Fruit fly (Drosophila melanogaster): ENCODE measurements around the gene Gclm.

The Gclm gene

dm6 chr3R:22672695-22673346, 13.5 kb downstream of the Gclm start:
- no peak for TF ChIP-seq Dll (optimal IDR thresholded peaks at IDR 0.05)
- no peak for TF ChIP-seq usp (GFP tag; optimal IDR thresholded peaks at IDR 0.05)
- no peak for TF ChIP-seq pan (optimal IDR thresholded peaks at IDR 0.05)
- no peak for TF ChIP-seq psq (optimal IDR thresholded peaks at IDR 0.05)
- TF ChIP-seq EcR (GFP tag; optimal IDR thresholded peaks at IDR 0.05), result no peak
- no peak for TF ChIP-seq CG8478 (optimal IDR thresholded peaks at IDR 0.05)

dm6 chr3R:22669789-22670426, 16.4 kb downstream of the Gclm start:
- no peak for TF ChIP-seq CG8478 (optimal IDR thresholded peaks at IDR 0.05)
- TF ChIP-seq EcR (GFP tag; optimal IDR thresholded peaks at IDR 0.05), result no peak
- TF ChIP-seq pan (optimal IDR thresholded peaks at IDR 0.05), result no peak
- no peak for TF ChIP-seq Dll (optimal IDR thresholded peaks at IDR 0.05)
- no peak for TF ChIP-seq usp (GFP tag; optimal IDR thresholded peaks at IDR 0.05)
- no peak for TF ChIP-seq psq (optimal IDR thresholded peaks at IDR 0.05)

dm6 chr3R:22669121-22669520, 17.2 kb downstream of the Gclm start:
- no peak for TF ChIP-seq Dll (optimal IDR thresholded peaks at IDR 0.05)
- no peak for TF ChIP-seq CG8478 (optimal IDR thresholded peaks at IDR 0.05)
- TF ChIP-seq psq (optimal IDR thresholded peaks at IDR 0.05), result no peak
- no peak for TF ChIP-seq pan (optimal IDR thresholded peaks at IDR 0.05)
- TF ChIP-seq EcR (GFP tag; optimal IDR thresholded peaks at IDR 0.05), result no peak

- TF ChIP-seq Dll (optimal IDR thresholded peaks at IDR 0.05), result no peak
- no peak for TF ChIP-seq pan (optimal IDR thresholded peaks at IDR 0.05)
- no peak for TF ChIP-seq CG8478 (optimal IDR thresholded peaks at IDR 0.05)
- TF ChIP-seq psq (optimal IDR thresholded peaks at IDR 0.05), result no peak
- TF ChIP-seq EcR (GFP tag; optimal IDR thresholded peaks at IDR 0.05), result no peak
- no peak for TF ChIP-seq usp (GFP tag; optimal IDR thresholded peaks at IDR 0.05)
Observed at dm6 chr3R:22668622-22669021, 17.7 kb downstream of the Gclm start.

- TF ChIP-seq pan (optimal IDR thresholded peaks at IDR 0.05) (no peak), EcR (GFP tag; optimal IDR thresholded peaks at IDR 0.05) (no peak), Dll (optimal IDR thresholded peaks at IDR 0.05) (no peak), psq (optimal IDR thresholded peaks at IDR 0.05) (no peak), usp (GFP tag; optimal IDR thresholded peaks at IDR 0.05) (no peak)
Observed at dm6 chr3R:22667959-22668316, 18.4 kb downstream of the Gclm start.

- no peak for TF ChIP-seq CG8478 (optimal IDR thresholded peaks at IDR 0.05)
Observed at dm6 chr3R:22667284-22667958, 18.9 kb downstream of the Gclm start.

dm6 chr3R:22666449-22667283, 19.6 kb downstream of the Gclm start:
- TF ChIP-seq pan (optimal IDR thresholded peaks at IDR 0.05), result no peak
- no peak for TF ChIP-seq CG8478 (optimal IDR thresholded peaks at IDR 0.05)
- TF ChIP-seq EcR (GFP tag; optimal IDR thresholded peaks at IDR 0.05), result no peak
- TF ChIP-seq psq (optimal IDR thresholded peaks at IDR 0.05), result no peak
- no peak for TF ChIP-seq Dll (optimal IDR thresholded peaks at IDR 0.05)
- no peak for TF ChIP-seq usp (GFP tag; optimal IDR thresholded peaks at IDR 0.05)

- no peak for TF ChIP-seq Dll (optimal IDR thresholded peaks at IDR 0.05)
- no peak for TF ChIP-seq pan (optimal IDR thresholded peaks at IDR 0.05)
- no peak for TF ChIP-seq usp (GFP tag; optimal IDR thresholded peaks at IDR 0.05)
- TF ChIP-seq CG8478 (optimal IDR thresholded peaks at IDR 0.05), result no peak
- TF ChIP-seq EcR (GFP tag; optimal IDR thresholded peaks at IDR 0.05), result no peak
- no peak for TF ChIP-seq psq (optimal IDR thresholded peaks at IDR 0.05)
Observed at dm6 chr3R:22664274-22664673, 22.0 kb downstream of the Gclm start.

dm6 chr3R:22663115-22663514, 23.2 kb downstream of the Gclm start:
- TF ChIP-seq pan (optimal IDR thresholded peaks at IDR 0.05), result no peak
- TF ChIP-seq psq (optimal IDR thresholded peaks at IDR 0.05), result no peak
- no peak for TF ChIP-seq EcR (GFP tag; optimal IDR thresholded peaks at IDR 0.05)
- TF ChIP-seq Dll (optimal IDR thresholded peaks at IDR 0.05), result no peak
- TF ChIP-seq usp (GFP tag; optimal IDR thresholded peaks at IDR 0.05), result no peak
- TF ChIP-seq CG8478 (optimal IDR thresholded peaks at IDR 0.05), result no peak

dm6 chr3R:22649859-22650258, 36.5 kb downstream of the Gclm start:
- TF ChIP-seq usp (GFP tag; optimal IDR thresholded peaks at IDR 0.05), result no peak
- no peak for TF ChIP-seq psq (optimal IDR thresholded peaks at IDR 0.05)
- no peak for TF ChIP-seq EcR (GFP tag; optimal IDR thresholded peaks at IDR 0.05)
- no peak for TF ChIP-seq pan (optimal IDR thresholded peaks at IDR 0.05)
- no peak for TF ChIP-seq CG8478 (optimal IDR thresholded peaks at IDR 0.05)
- no peak for TF ChIP-seq Dll (optimal IDR thresholded peaks at IDR 0.05)

- TF ChIP-seq Dll (optimal IDR thresholded peaks at IDR 0.05) (no peak), pan (optimal IDR thresholded peaks at IDR 0.05) (no peak), CG8478 (optimal IDR thresholded peaks at IDR 0.05) (no peak), psq (optimal IDR thresholded peaks at IDR 0.05) (no peak), EcR (GFP tag; optimal IDR thresholded peaks at IDR 0.05) (no peak), usp (GFP tag; optimal IDR thresholded peaks at IDR 0.05) (no peak)
Observed at dm6 chr3R:22639239-22639858, 47.0 kb downstream of the Gclm start, which contains the start of the genes loco and wake. Gene loco, minus strand, starts transcription at chr3R:22639387. Gene wake, plus strand, starts transcription at chr3R:22639808.

Measured in whole organism.